Fruit fly (Drosophila melanogaster): ENCODE measurements around the gene eIF3g1.

DNA sequence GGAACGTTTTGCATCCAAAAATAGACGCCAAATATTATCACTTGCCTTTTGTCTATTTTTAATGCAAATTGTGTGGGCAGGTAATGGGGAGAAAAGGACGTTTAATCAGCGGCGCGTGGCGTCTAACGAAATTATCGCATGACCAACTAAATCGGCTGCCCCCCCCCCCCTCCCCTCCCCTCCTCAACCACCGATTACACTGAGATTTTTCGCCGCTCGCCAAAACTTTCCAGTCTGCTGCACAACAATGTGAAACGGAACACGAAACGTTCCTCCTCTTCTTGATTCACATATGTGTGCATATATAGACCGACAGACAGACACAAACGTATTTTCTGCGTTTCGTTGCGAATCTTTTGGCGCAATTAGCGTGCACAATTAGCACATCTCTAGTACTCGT lies 41.0 kb upstream of the eIF3g1 start:
- no peak for TF ChIP-seq CG6683 (GFP tag; optimal IDR thresholded peaks at IDR 0.05)
- TF ChIP-seq jumu (GFP tag; optimal IDR thresholded peaks at IDR 0.05), result no peak
- TF ChIP-seq fu2 (GFP tag; optimal IDR thresholded peaks at IDR 0.05), result no peak
- no peak for TF ChIP-seq HLHmδ (GFP tag; optimal IDR thresholded peaks at IDR 0.05)
- no peak for TF ChIP-seq pho (GFP tag; optimal IDR thresholded peaks at IDR 0.05)
- TF ChIP-seq Hr51 (GFP tag; optimal IDR thresholded peaks at IDR 0.05), result no peak
- TF ChIP-seq CG31441 (GFP tag; IDR thresholded peaks at IDR 0.05), result no peak
